Worm (Caenorhabditis elegans) whole organism, young adult: ENCODE data around the gene nspg-7.1.

Experiments
- B0035.1 ChIP-seq: sonication (generic microtip); optimal IDR thresholded peaks from 2 replicates; lab custom pipeline; 2016; ENCODE audit warnings: missing genetic modification characterization, mild to moderate bottlenecking, missing compliant biosample characterization, missing genotype, missing genetic modification reagents
- B0261.1 ChIP-seq: sonication (generic microtip); optimal IDR thresholded peaks from 2 replicates; lab custom pipeline; 2016; ENCODE audit warnings: mild to moderate bottlenecking, missing genetic modification characterization, moderate library complexity, missing compliant biosample characterization
- C17E4.6 ChIP-seq: fragments of 200-800 bp; sonication (Bioruptor generic); IDR thresholded peaks from 2 replicates; pipeline ENCODE4 v1.3.6; 2022; ENCODE audit warnings: missing genetic modification reagents, missing genetic modification characterization, missing compliant biosample characterization
- F22D6.2 ChIP-seq: sonication (generic microtip); optimal IDR thresholded peaks from 2 replicates; lab custom pipeline; 2016; ENCODE audit warnings: mild to moderate bottlenecking, missing genetic modification characterization, missing compliant biosample characterization
- F55B11.4 ChIP-seq: sonication (generic microtip); optimal IDR thresholded peaks from 2 replicates; lab custom pipeline; 2016; ENCODE audit warnings: missing compliant biosample characterization, missing genetic modification characterization, borderline replicate concordance; ENCODE audit not compliant: insufficient read depth
- F57A8.1 ChIP-seq: fragments of 200-800 bp; sonication (Bioruptor generic); optimal IDR thresholded peaks from 2 replicates; lab custom pipeline; 2018; ENCODE audit warnings: mild to moderate bottlenecking, missing genetic modification characterization, moderate library complexity, missing compliant biosample characterization
- ama-1 ChIP-seq, 3 experiments: fragments of 150-350 bp in 1 of 3; sonication (generic microtip) in 2 of 3; optimal IDR thresholded peaks; 2 replicates each; lab custom pipeline; 2014 to 2018; ENCODE audit warnings: missing biosample characterization in 2 of 3, missing genetic modification characterization in 2 of 3, missing genetic modification reagents in 2 of 3
- athp-1 ChIP-seq: sonication (generic microtip); optimal IDR thresholded peaks from 2 replicates; lab custom pipeline; 2017; ENCODE audit warnings: mild to moderate bottlenecking, missing genetic modification characterization, missing compliant biosample characterization
- attf-5 ChIP-seq: fragments of 200-800 bp; sonication (Bioruptor generic); optimal IDR thresholded peaks from 2 replicates; lab custom pipeline; 2018; ENCODE audit warnings: mild to moderate bottlenecking, missing genetic modification characterization, missing compliant biosample characterization
- ccch-3 ChIP-seq: fragments of 200-800 bp; sonication (Bioruptor generic); optimal IDR thresholded peaks from 2 replicates; lab custom pipeline; 2018; ENCODE audit warnings: mild to moderate bottlenecking, missing genetic modification characterization, missing compliant biosample characterization
- cebp-1 ChIP-seq, 2 experiments: fragments of 200-800 bp in 1 of 2; sonication (Bioruptor generic) in 1 of 2; sonication (generic microtip) in 1 of 2; IDR thresholded peaks in 1 of 2; optimal IDR thresholded peaks in 1 of 2; 2 replicates each; pipeline versions ENCODE4 v1.3.6 to Lab custom; 2017 to 2022; ENCODE audit warnings: missing compliant biosample characterization in 2 of 2, missing genetic modification characterization in 2 of 2, mild to moderate bottlenecking in 1 of 2, missing genetic modification reagents in 1 of 2, moderate library complexity in 1 of 2
- ceh-40 ChIP-seq: fragments of 200-800 bp; sonication (Bioruptor generic); IDR thresholded peaks from 2 replicates; pipeline ENCODE4 v1.3.6; 2022; ENCODE audit warnings: missing genetic modification characterization, missing compliant biosample characterization
- ceh-58 ChIP-seq: fragments of 200-800 bp; sonication (Bioruptor generic); IDR thresholded peaks from 2 replicates; pipeline ENCODE4 v1.3.6; 2022; ENCODE audit warnings: missing genetic modification characterization, missing compliant biosample characterization
- ceh-91 ChIP-seq: fragments of 200-800 bp; sonication (Bioruptor generic); IDR thresholded peaks from 2 replicates; pipeline ENCODE4 v1.3.6; 2022; ENCODE audit warnings: missing genetic modification reagents, missing genetic modification characterization, missing compliant biosample characterization
- chd-7 ChIP-seq: sonication (generic microtip); optimal IDR thresholded peaks from 2 replicates; lab custom pipeline; 2016; ENCODE audit warnings: mild to moderate bottlenecking, missing genetic modification characterization, moderate library complexity, missing compliant biosample characterization
- dox-1 ChIP-seq: fragments of 200-800 bp; sonication (Bioruptor generic); IDR thresholded peaks from 2 replicates; pipeline ENCODE4 v1.3.6; 2022; ENCODE audit warnings: missing genetic modification reagents, missing genetic modification characterization, missing compliant biosample characterization
- dpff-1 ChIP-seq: sonication (generic microtip); optimal IDR thresholded peaks from 2 replicates; lab custom pipeline; 2017; ENCODE audit warnings: mild to moderate bottlenecking, missing genetic modification characterization, missing compliant biosample characterization
- dpl-1 ChIP-seq: fragments of 150-350 bp; optimal IDR thresholded peaks from 2 replicates; lab custom pipeline; 2014; ENCODE audit warnings: missing biosample characterization, missing genetic modification reagents, missing genetic modification characterization
- ets-4 ChIP-seq: fragments of 200-800 bp; sonication (Bioruptor generic); optimal IDR thresholded peaks from 2 replicates; lab custom pipeline; 2018; ENCODE audit warnings: mild to moderate bottlenecking, missing genetic modification characterization, missing compliant biosample characterization
- hlh-26 ChIP-seq: fragments of 200-800 bp; sonication (Bioruptor generic); conservative IDR thresholded peaks from 2 replicates; pipeline ENCODE4 v1.3.6; 2022; ENCODE audit warnings: missing genetic modification reagents, missing genetic modification characterization, missing compliant biosample characterization
- hmg-1.2 ChIP-seq: fragments of 200-800 bp; sonication (Bioruptor generic); IDR thresholded peaks from 2 replicates; pipeline ENCODE4 v1.3.6; 2022; ENCODE audit warnings: missing genetic modification reagents, missing genetic modification characterization, missing compliant biosample characterization
- hrde-1 ChIP-seq: sonication (generic microtip); optimal IDR thresholded peaks from 2 replicates; lab custom pipeline; 2016; ENCODE audit warnings: missing genetic modification characterization, mild to moderate bottlenecking, missing compliant biosample characterization, moderate library complexity, missing genotype, missing genetic modification reagents, borderline replicate concordance
- let-526 ChIP-seq: fragments of 200-800 bp; sonication (Bioruptor generic); IDR thresholded peaks from 2 replicates; pipeline ENCODE4 v1.3.6; 2022; ENCODE audit warnings: missing genetic modification reagents, missing genetic modification characterization, missing compliant biosample characterization
- let-607 ChIP-seq, 2 experiments: fragments of 200-800 bp in 1 of 2; sonication (Bioruptor generic) in 1 of 2; sonication (generic microtip) in 1 of 2; optimal IDR thresholded peaks; 2 replicates each; lab custom pipeline; 2016 to 2018; ENCODE audit warnings: mild to moderate bottlenecking in 2 of 2, missing compliant biosample characterization in 2 of 2, missing genetic modification characterization in 2 of 2, moderate library complexity in 2 of 2, missing genotype in 1 of 2
- lin-40 ChIP-seq: sonication (generic microtip); optimal IDR thresholded peaks from 2 replicates; lab custom pipeline; 2016; ENCODE audit warnings: missing genetic modification characterization, mild to moderate bottlenecking, missing compliant biosample characterization, missing genotype, missing genetic modification reagents
- lsl-1 ChIP-seq: fragments of 200-800 bp; sonication (Bioruptor generic); optimal IDR thresholded peaks from 2 replicates; lab custom pipeline; 2018; ENCODE audit warnings: mild to moderate bottlenecking, missing genetic modification characterization, moderate library complexity, missing compliant biosample characterization
- madf-10 ChIP-seq: sonication (generic microtip); optimal IDR thresholded peaks from 2 replicates; lab custom pipeline; 2016; ENCODE audit warnings: mild to moderate bottlenecking, missing genetic modification characterization, missing compliant biosample characterization
- madf-6 ChIP-seq: fragments of 200-800 bp; sonication (Bioruptor generic); IDR thresholded peaks from 2 replicates; pipeline ENCODE4 v1.3.6; 2022; ENCODE audit warnings: missing genetic modification reagents, missing genetic modification characterization, missing compliant biosample characterization
- mcd-1 ChIP-seq: fragments of 200-800 bp; sonication (Bioruptor generic); IDR thresholded peaks from 2 replicates; pipeline ENCODE4 v1.3.6; 2022; ENCODE audit warnings: missing genetic modification reagents, missing genetic modification characterization, missing compliant biosample characterization
- nhr-80 ChIP-seq: sonication (generic microtip); optimal IDR thresholded peaks from 2 replicates; lab custom pipeline; 2016; ENCODE audit warnings: missing genetic modification characterization, missing compliant biosample characterization
- nhr-90 ChIP-seq: sonication (generic microtip); optimal IDR thresholded peaks from 2 replicates; lab custom pipeline; 2016; ENCODE audit warnings: missing genotype, mild to moderate bottlenecking, missing genetic modification characterization, missing compliant biosample characterization
- pha-4 ChIP-seq: fragments of 150-350 bp; sonication (generic microtip); optimal IDR thresholded peaks from 2 replicates; lab custom pipeline; 2014; ENCODE audit warnings: missing biosample characterization, missing genetic modification reagents, missing genetic modification characterization
- snpc-4 ChIP-seq, 5 experiments: fragments of 150-350 bp in 1 of 5; sonication (generic microtip) in 4 of 5; optimal IDR thresholded peaks; 2 replicates each; lab custom pipeline; 2014 to 2018; ENCODE audit warnings: missing genetic modification characterization in 5 of 5, missing biosample characterization in 3 of 5, antibody characterized with exemption in 2 of 5, mild to moderate bottlenecking in 2 of 5, missing compliant biosample characterization in 2 of 5, missing genotype in 2 of 5, moderate library complexity in 2 of 5, missing genetic modification reagents in 1 of 5
- somi-1 ChIP-seq: fragments of 200-800 bp; sonication (Bioruptor generic); optimal IDR thresholded peaks from 2 replicates; lab custom pipeline; 2018; ENCODE audit warnings: mild to moderate bottlenecking, missing genetic modification characterization, missing compliant biosample characterization
- tbp1 ChIP-seq: fragments of 200-800 bp; sonication (Bioruptor generic); optimal IDR thresholded peaks from 2 replicates; lab custom pipeline; 2018; ENCODE audit warnings: mild to moderate bottlenecking, missing genetic modification characterization, missing compliant biosample characterization
- tbx-9 ChIP-seq: sonication (generic microtip); optimal IDR thresholded peaks from 2 replicates; lab custom pipeline; 2016; ENCODE audit warnings: borderline replicate concordance, missing genetic modification characterization, inconsistent platforms, missing compliant biosample characterization
- zim-3 ChIP-seq: sonication (generic microtip); optimal IDR thresholded peaks from 2 replicates; lab custom pipeline; 2017; ENCODE audit warnings: mild to moderate bottlenecking, missing genetic modification characterization, moderate library complexity, missing compliant biosample characterization
- ztf-25 ChIP-seq: fragments of 200-800 bp; sonication (Bioruptor generic); IDR thresholded peaks from 2 replicates; pipeline ENCODE4 v1.3.6; 2022; ENCODE audit warnings: missing genetic modification reagents, missing genetic modification characterization, missing compliant biosample characterization
- ztf-6 ChIP-seq: fragments of 200-800 bp; sonication (Bioruptor generic); IDR thresholded peaks from 2 replicates; pipeline ENCODE4 v1.3.6; 2022; ENCODE audit warnings: missing genetic modification reagents, missing genetic modification characterization, missing compliant biosample characterization

nspg-7.1 gene

DNA sequence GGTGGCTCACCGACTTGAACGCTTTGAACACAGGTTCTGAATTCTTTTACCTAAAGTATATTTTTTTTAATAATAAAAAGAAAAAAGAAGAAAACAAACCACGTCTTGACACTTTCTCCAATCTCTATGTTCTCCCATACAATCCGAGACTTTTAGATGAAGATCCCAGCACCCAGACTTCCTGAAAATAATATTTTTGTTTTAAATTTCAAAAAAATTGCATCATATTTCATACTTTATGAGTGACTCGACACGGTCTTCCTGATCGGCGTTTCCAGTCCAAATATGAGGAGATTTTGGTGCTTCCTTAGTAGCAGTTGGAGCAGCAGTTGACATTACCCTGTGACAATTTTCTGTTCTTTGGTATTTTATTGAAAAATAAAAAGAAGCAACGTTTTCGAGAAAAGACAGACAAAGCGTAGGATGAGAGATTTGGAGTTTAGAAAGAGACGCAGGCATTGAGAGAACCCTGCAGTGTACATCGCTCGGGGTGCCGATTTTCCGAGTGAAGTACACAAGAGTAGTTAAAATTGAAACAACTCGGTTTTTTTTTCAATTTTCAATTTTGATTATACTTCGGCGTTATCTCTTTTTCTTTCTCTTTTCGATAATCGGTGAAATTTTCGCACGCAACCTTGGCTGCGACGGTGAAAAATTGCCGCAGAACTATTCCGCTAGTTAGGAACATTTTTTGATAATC is 5.0 kb upstream of the nspg-7.1 start, which contains the start of the genes coa-4 and T20D3.14 (continued):
- TF ChIP-seq tbp1 (GFP tag; lab: Kevin White, UChicago) (peak; percentile 8), F22D6.2 (tag; lab: Kevin White, UChicago) (no peak), ceh-40 (GFP tag; lab: Robert Waterston, UW) (0 out of 2 replicates have a peak, but pooled peaks have one; percentile 13), attf-5 (peak; percentile 43), hmg-1.2 (GFP tag; lab: Robert Waterston, UW) (peak; percentile 75), athp-1 (no peak), pha-4 (tag; lab: Kevin White, UChicago) (peak; percentile 15), lin-40 (tag; lab: Kevin White, UChicago) (peak; percentile 32), F57A8.1 (GFP tag; lab: Kevin White, UChicago) (no peak)

DNA sequence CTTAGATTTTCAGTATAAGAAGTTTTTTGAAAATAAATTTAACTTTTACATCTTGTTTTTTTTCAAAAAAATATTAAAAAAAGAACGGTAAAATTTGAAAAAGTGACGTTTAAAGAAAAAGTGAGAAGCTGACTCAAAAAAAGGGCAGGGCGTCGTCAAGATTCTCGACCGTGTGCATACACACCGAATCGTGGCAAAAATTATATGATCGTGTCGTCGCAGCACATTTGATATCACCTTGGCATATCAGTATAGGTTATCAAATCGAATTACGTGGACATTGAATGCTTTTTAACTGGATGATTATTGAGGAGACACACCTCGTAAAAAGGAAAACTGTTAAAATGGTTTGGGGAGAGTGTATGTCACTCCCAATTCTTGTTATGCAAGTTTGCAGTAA is 2.4 kb upstream of the nspg-7.1 start:
- TF ChIP-seq snpc-4 (GFP tag; optimal IDR thresholded peaks at IDR 0.05; lab: Kevin White, UChicago) (no peak), snpc-4 (tag; optimal IDR thresholded peaks at IDR 0.05; lab: Kevin White, UChicago) (peak in 1 of 4 experiments; percentile 36), ama-1 (optimal IDR thresholded peaks at IDR 0.05; lab: Kevin White, UChicago) (no peak), ama-1 (GFP tag; optimal IDR thresholded peaks at IDR 0.05; lab: Kevin White, UChicago) (peak in 1 of 2 experiments; percentile 30), attf-5 (peak; percentile 49), nhr-80 (tag; lab: Kevin White, UChicago) (peak; percentile 96), let-607 (tag; optimal IDR thresholded peaks at IDR 0.05; lab: Kevin White, UChicago) (peak; percentile 82 to 93), chd-7 (no peak), B0035.1 (tag; lab: Kevin White, UChicago) (no peak), mcd-1 (GFP tag; lab: Robert Waterston, UW) (no peak), hrde-1 (peak; percentile 54), tbx-9 (tag; lab: Kevin White, UChicago) (no peak), dox-1 (GFP tag; lab: Robert Waterston, UW) (peak; percentile 76), ceh-58 (GFP tag; lab: Robert Waterston, UW) (no peak), zim-3 (tag; lab: Kevin White, UChicago) (no peak), ztf-6 (GFP tag; lab: Robert Waterston, UW) (no peak)

DNA sequence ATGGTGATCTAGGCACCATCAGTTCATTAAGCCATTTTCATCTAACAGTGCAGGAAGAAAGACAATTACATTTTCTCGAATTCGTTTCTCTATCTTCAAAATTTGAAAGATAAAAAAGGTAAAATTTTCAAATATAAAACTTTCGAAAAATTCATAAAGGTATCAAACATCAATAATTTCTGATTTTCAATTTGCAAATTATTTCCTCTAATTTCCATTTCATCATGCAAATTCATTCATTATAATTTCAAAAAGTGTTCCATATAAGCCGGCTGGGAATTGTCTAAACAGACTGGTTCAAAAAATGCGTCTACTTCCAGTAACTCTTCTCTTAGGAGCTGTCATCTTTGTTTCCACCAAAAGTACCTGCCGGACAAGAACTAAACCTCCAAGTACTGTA is 2.9 kb downstream of the nspg-7.1 start, which contains the start of gene clec-183:
TSS of gene clec-183 (plus strand) at position 301 of the 400 bp plus-strand sequence.
- TF ChIP-seq nhr-90 (tag; lab: Kevin White, UChicago) (no peak), hlh-26 (GFP tag; lab: Robert Waterston, UW) (no peak), ceh-91 (GFP tag; lab: Robert Waterston, UW) (no peak), madf-6 (GFP tag; lab: Robert Waterston, UW) (no peak), let-526 (GFP tag; lab: Robert Waterston, UW) (no peak), F55B11.4 (no peak), ama-1 (optimal IDR thresholded peaks at IDR 0.05; lab: Kevin White, UChicago) (no peak), ama-1 (GFP tag; optimal IDR thresholded peaks at IDR 0.05; lab: Kevin White, UChicago) (no peak), madf-10 (no peak), B0261.1 (no peak), dpl-1 (no peak), ccch-3 (GFP tag; lab: Kevin White, UChicago) (no peak), C17E4.6 (GFP tag; lab: Robert Waterston, UW) (no peak), somi-1 (GFP tag; lab: Kevin White, UChicago) (no peak), ztf-25 (no peak), dpff-1 (no peak), lsl-1 (GFP tag; lab: Kevin White, UChicago) (no peak), cebp-1 (GFP tag; IDR thresholded peaks at IDR 0.05; lab: Robert Waterston, UW) (no peak), cebp-1 (tag; optimal IDR thresholded peaks at IDR 0.05; lab: Kevin White, UChicago) (no peak), ets-4 (GFP tag; lab: Kevin White, UChicago) (no peak)
